Fruit fly (Drosophila melanogaster): ENCODE results near the gene CG11069.

- no peak for TF ChIP-seq CG10654 (GFP tag; optimal IDR thresholded peaks at IDR 0.05)
- TF ChIP-seq CG1529 (GFP tag; optimal IDR thresholded peaks at IDR 0.05): no peak
- no peak for TF ChIP-seq CG17612 (GFP tag; IDR thresholded peaks at IDR 0.05)
- no peak for TF ChIP-seq bbx (GFP tag; IDR thresholded peaks at IDR 0.05; ENCODE audit: partially characterized antibody)
- TF ChIP-seq disco-r (GFP tag; optimal IDR thresholded peaks at IDR 0.05): no peak
- no peak for TF ChIP-seq CG30020 (tag; optimal IDR thresholded peaks at IDR 0.05)
- TF ChIP-seq CG8478 (optimal IDR thresholded peaks at IDR 0.05): no peak
- TF ChIP-seq CG6689 (GFP tag; IDR thresholded peaks at IDR 0.05): no peak
- no peak for TF ChIP-seq sna (GFP tag; IDR thresholded peaks at IDR 0.05; ENCODE audit: partially characterized antibody)
- TF ChIP-seq stc (GFP tag; IDR thresholded peaks at IDR 0.05): no peak
- TF ChIP-seq Mrtf (GFP tag; IDR thresholded peaks at IDR 0.05): no peak
- no peak for TF ChIP-seq sug (tag; optimal IDR thresholded peaks at IDR 0.05)
Observed at dm6 chr3R:24908034-24908433, 13.5 kb downstream of the CG11069 start.
